Worm (Caenorhabditis elegans) whole organism, late embryonic: ENCODE measurements around the gene exl-1.

ENCODE experiments used
- C08G9.2 ChIP-seq: sonication (generic microtip); optimal IDR thresholded peaks from 2 replicates; lab custom pipeline; 2016; ENCODE audit warnings: mild to moderate bottlenecking, missing genetic modification characterization, moderate library complexity, missing compliant biosample characterization
- ceh-30 ChIP-seq: fragments of 150-350 bp; optimal IDR thresholded peaks from 2 replicates; lab custom pipeline; 2014; ENCODE audit warnings: missing biosample characterization, missing genetic modification characterization
- ceh-31 ChIP-seq: sonication (generic microtip); optimal IDR thresholded peaks from 2 replicates; lab custom pipeline; 2016; ENCODE audit warnings: missing genetic modification characterization, missing compliant biosample characterization
- ceh-48 ChIP-seq: sonication (generic microtip); optimal IDR thresholded peaks from 2 replicates; lab custom pipeline; 2016; ENCODE audit warnings: missing genetic modification characterization, inconsistent platforms, missing compliant biosample characterization
- ceh-6 ChIP-seq: fragments of 200-800 bp; sonication (Bioruptor generic); optimal IDR thresholded peaks from 2 replicates; lab custom pipeline; 2018; ENCODE audit warnings: mild to moderate bottlenecking, missing genetic modification characterization, missing compliant biosample characterization
- dmd-4 ChIP-seq: sonication (generic microtip); optimal IDR thresholded peaks from 2 replicates; lab custom pipeline; 2016; ENCODE audit warnings: borderline replicate concordance, missing genetic modification characterization, missing compliant biosample characterization
- dve-1 ChIP-seq: sonication (generic microtip); optimal IDR thresholded peaks from 2 replicates; lab custom pipeline; 2017; ENCODE audit warnings: antibody characterized with exemption, mild to moderate bottlenecking, missing genetic modification characterization, missing compliant biosample characterization
- ets-4 ChIP-seq: sonication (generic microtip); optimal IDR thresholded peaks from 2 replicates; lab custom pipeline; 2016; ENCODE audit warnings: missing genetic modification characterization, missing compliant biosample characterization
- gmeb-2 ChIP-seq: sonication (generic microtip); optimal IDR thresholded peaks from 2 replicates; lab custom pipeline; 2016; ENCODE audit warnings: missing genetic modification characterization, inconsistent platforms, missing compliant biosample characterization
- nfya-1 ChIP-seq: sonication (generic microtip); optimal IDR thresholded peaks from 2 replicates; lab custom pipeline; 2017; ENCODE audit warnings: missing genetic modification characterization, mild to moderate bottlenecking, missing compliant biosample characterization, antibody characterized with exemption, moderate library complexity
- pha-4 ChIP-seq: fragments of 150-350 bp; optimal IDR thresholded peaks from 2 replicates; lab custom pipeline; 2018; ENCODE audit warnings: missing biosample characterization, missing genetic modification reagents, missing genetic modification characterization
- unc-42 ChIP-seq: sonication (generic microtip); optimal IDR thresholded peaks from 2 replicates; lab custom pipeline; 2016; ENCODE audit warnings: missing genotype, missing genetic modification characterization, missing compliant biosample characterization
- unc-86 ChIP-seq: sonication (generic microtip); optimal IDR thresholded peaks from 2 replicates; lab custom pipeline; 2016; ENCODE audit warnings: missing genetic modification characterization, missing compliant biosample characterization

exl-1 gene

DNA sequence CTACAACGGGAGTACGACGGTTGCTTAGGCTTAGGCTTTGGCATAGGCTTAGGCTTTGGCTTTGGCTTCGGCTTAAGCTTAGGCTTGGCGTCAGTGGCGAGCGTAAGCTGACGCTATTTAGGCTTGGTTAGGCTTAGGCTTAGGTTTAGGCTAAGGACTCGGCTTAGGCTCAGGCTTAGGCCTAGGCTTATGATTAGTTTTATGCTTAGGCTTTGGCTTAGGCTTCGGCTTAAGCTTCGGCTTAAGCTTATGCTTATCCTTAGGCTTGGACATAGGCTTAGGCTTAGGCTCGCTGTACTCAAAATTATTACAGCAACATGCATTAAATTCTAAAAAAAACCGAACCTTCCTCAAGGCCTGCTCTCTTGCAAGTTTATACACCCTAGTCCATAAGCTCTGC, 38.7 kb downstream of the exl-1 start:
- TF ChIP-seq ceh-31 (tag; lab: Kevin White, UChicago) (no peak), dmd-4 (tag; lab: Kevin White, UChicago) (no peak), dve-1 (tag; lab: Kevin White, UChicago) (peak; percentile 57)
- TF ChIP-seq, all 69 proteins: peak for 1

- TF ChIP-seq ceh-30 (tag; lab: Kevin White, UChicago) (no peak), C08G9.2 (tag; lab: Kevin White, UChicago) (no peak), pha-4 (tag; lab: Kevin White, UChicago) (no peak), unc-42 (tag; lab: Kevin White, UChicago) (peak; percentile 87), gmeb-2 (no peak), ceh-31 (tag; lab: Kevin White, UChicago) (peak; percentile 38), ceh-6 (GFP tag; lab: Kevin White, UChicago) (no peak), ceh-48 (tag; lab: Kevin White, UChicago) (peak; percentile 77), nfya-1 (peak; percentile 33), ets-4 (no peak), unc-86 (tag; lab: Kevin White, UChicago) (no peak)
- TF ChIP-seq, all 69 proteins: peak for 4
Observed at ce11 chrII:14365182-14365751, 48.0 kb downstream of the exl-1 start, which contains the start of gene imb-2. Gene imb-2 (plus strand): TSS chrII:14365701.
